Worm (Caenorhabditis elegans): ENCODE results near the gene dop-4.

dop-4 gene

DNA sequence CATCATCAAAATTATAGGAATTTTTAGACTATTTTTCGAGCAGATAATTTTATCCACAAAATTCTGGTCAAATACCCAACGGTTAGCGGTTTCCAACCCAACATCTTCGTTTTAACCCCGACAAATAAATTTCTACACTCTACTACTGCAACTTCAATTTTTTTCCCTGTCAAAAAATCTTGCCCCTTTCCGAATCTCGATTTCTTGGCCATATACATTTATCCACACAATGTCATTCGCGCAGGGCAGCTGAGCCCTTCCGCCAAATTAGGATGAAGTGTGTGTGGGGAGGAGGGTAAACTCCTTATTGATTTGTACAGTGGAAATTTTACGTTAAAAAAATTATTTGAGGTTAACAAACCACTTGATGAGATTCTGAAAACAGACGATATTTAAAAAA lies 49.8 kb downstream of the dop-4 start (continued):
- TF ChIP-seq Y116A8C.19 (tag; optimal IDR thresholded peaks at IDR 0.05; ENCODE audit: borderline replicate concordance) (no peak), pqm-1 (tag; optimal IDR thresholded peaks at IDR 0.05) (peak; percentile 45), F16B12.6 (tag; optimal IDR thresholded peaks at IDR 0.05) (peak; percentile 14), nhr-84 (tag; optimal IDR thresholded peaks at IDR 0.05) (peak; percentile 69), lsy-2 (tag; optimal IDR thresholded peaks at IDR 0.05) (peak; percentile 89 to 90), lir-3 (tag; optimal IDR thresholded peaks at IDR 0.05; ENCODE audit: poor library complexity) (peak; percentile 86), unc-130 (tag; optimal IDR thresholded peaks at IDR 0.05) (peak; percentile 92), aha-1 (tag; optimal IDR thresholded peaks at IDR 0.05) (peak; percentile 49), C04F5.9 (tag; optimal IDR thresholded peaks at IDR 0.05) (peak; percentile 77), C34B4.2 (tag; optimal IDR thresholded peaks at IDR 0.05) (no peak), pax-3 (tag; optimal IDR thresholded peaks at IDR 0.05) (peak; percentile 90), grh-1 (GFP tag; IDR thresholded peaks at IDR 0.05) (peak; percentile 80), nhr-28 (tag; optimal IDR thresholded peaks at IDR 0.05) (no peak), zip-4 (GFP tag; optimal IDR thresholded peaks at IDR 0.05) (peak; percentile 93), blmp-1 (tag; optimal IDR thresholded peaks at IDR 0.05) (peak; percentile 46), nhr-19 (GFP tag; conservative IDR thresholded peaks at IDR 0.05) (peak; percentile 93), ceh-90 (tag; optimal IDR thresholded peaks at IDR 0.05) (peak; percentile 24), ztf-4 (tag; optimal IDR thresholded peaks at IDR 0.05) (peak; percentile 96), nhr-90 (tag; optimal IDR thresholded peaks at IDR 0.05; ENCODE audit: poor library complexity) (peak; percentile 98), rnt-1 (tag; optimal IDR thresholded peaks at IDR 0.05) (peak; percentile 97), fkh-4 (tag; optimal IDR thresholded peaks at IDR 0.05; ENCODE audit: borderline replicate concordance) (peak; percentile 72), skn-1 (tag; optimal IDR thresholded peaks at IDR 0.05) (peak; percentile 100), unc-30 (tag; optimal IDR thresholded peaks at IDR 0.05) (no peak), elt-3 (tag; optimal IDR thresholded peaks at IDR 0.05) (peak; percentile 7 to 97 (median 88)), zag-1 (tag; optimal IDR thresholded peaks at IDR 0.05) (peak; percentile 53), dpl-1 (GFP tag; optimal IDR thresholded peaks at IDR 0.05) (peak; percentile 51 to 59 (median 51)), tlp-1 (tag; optimal IDR thresholded peaks at IDR 0.05) (no peak), hlh-4 (tag; optimal IDR thresholded peaks at IDR 0.05) (no peak), lin-35 (GFP tag; optimal IDR thresholded peaks at IDR 0.05) (peak; percentile 64 to 91), dsc-1 (tag; optimal IDR thresholded peaks at IDR 0.05) (peak; percentile 99), efl-3 (GFP tag; optimal IDR thresholded peaks at IDR 0.05) (peak; percentile 82)
